Fruit fly (Drosophila melanogaster) whole organism, prepupa: Measurements from ENCODE around the gene IntS4.

ENCODE experiments used
- CG11294 ChIP-seq: fragments of 200-800 bp; sonication (Bioruptor generic); IDR thresholded peaks from 2 replicates; pipeline ENCODE4 v1.3.6; 2022; ENCODE audit warnings: missing biosample characterization, missing genetic modification characterization
- CG11902 ChIP-seq: fragments of 200-800 bp; sonication (Bioruptor generic); optimal IDR thresholded peaks from 3 replicates; lab custom pipeline; 2016; ENCODE audit warnings: missing biosample characterization, missing genetic modification characterization
- CG15336 ChIP-seq: fragments of 200-800 bp; sonication (Bioruptor generic); IDR thresholded peaks from 2 replicates; pipeline ENCODE4 v1.3.6; 2022; ENCODE audit warnings: missing biosample characterization, missing genetic modification characterization
- CG16779 ChIP-seq: fragments of 200-800 bp; sonication (Bioruptor generic); optimal IDR thresholded peaks from 3 replicates; lab custom pipeline; 2017; ENCODE audit warnings: missing biosample characterization, mild to moderate bottlenecking, missing genetic modification characterization
- CG32006 ChIP-seq: fragments of 200-800 bp; sonication (Bioruptor generic); optimal IDR thresholded peaks from 3 replicates; lab custom pipeline; 2017; ENCODE audit warnings: missing biosample characterization, mild to moderate bottlenecking, missing genetic modification characterization
- CG4318 ChIP-seq: fragments of 200-800 bp; sonication (Bioruptor generic); optimal IDR thresholded peaks from 3 replicates; lab custom pipeline; 2017; ENCODE audit warnings: missing biosample characterization, mild to moderate bottlenecking, missing genetic modification characterization
- CG8632 ChIP-seq: fragments of 200-800 bp; sonication (Bioruptor generic); optimal IDR thresholded peaks from 3 replicates; lab custom pipeline; 2016; ENCODE audit warnings: missing biosample characterization, missing genetic modification characterization
- Eip78C ChIP-seq: fragments of 200-800 bp; sonication (Bioruptor generic); peaks from one replicate; lab custom pipeline; 2016; ENCODE audit warnings: missing biosample characterization, missing genetic modification characterization
- Ets96B ChIP-seq: fragments of 200-800 bp; optimal IDR thresholded peaks from 2 replicates; lab custom pipeline; 2019; ENCODE audit warnings: missing biosample characterization, mild to moderate bottlenecking, missing genetic modification characterization, moderate library complexity
- Smox ChIP-seq: fragments of 200-800 bp; sonication (Bioruptor generic); optimal IDR thresholded peaks from 3 replicates; lab custom pipeline; 2016; ENCODE audit warnings: missing biosample characterization, missing genetic modification characterization
- achi ChIP-seq: fragments of 200-800 bp; sonication (Bioruptor generic); optimal IDR thresholded peaks from 3 replicates; lab custom pipeline; 2016; ENCODE audit warnings: missing biosample characterization, missing genetic modification characterization
- fkh ChIP-seq: fragments of 200-800 bp; sonication (Bioruptor generic); optimal IDR thresholded peaks from 3 replicates; lab custom pipeline; 2017; ENCODE audit warnings: missing biosample characterization, mild to moderate bottlenecking, missing genetic modification characterization, moderate library complexity
- spab ChIP-seq: fragments of 200-800 bp; sonication (Bioruptor generic); optimal IDR thresholded peaks from 2 replicates; lab custom pipeline; 2017; ENCODE audit warnings: missing biosample characterization, mild to moderate bottlenecking, missing genetic modification characterization, missing genetic modification reagents
- svp ChIP-seq: fragments of 200-800 bp; sonication (Bioruptor generic); peaks from one replicate; lab custom pipeline; 2016; ENCODE audit warnings: missing biosample characterization, missing genetic modification characterization

DNA sequence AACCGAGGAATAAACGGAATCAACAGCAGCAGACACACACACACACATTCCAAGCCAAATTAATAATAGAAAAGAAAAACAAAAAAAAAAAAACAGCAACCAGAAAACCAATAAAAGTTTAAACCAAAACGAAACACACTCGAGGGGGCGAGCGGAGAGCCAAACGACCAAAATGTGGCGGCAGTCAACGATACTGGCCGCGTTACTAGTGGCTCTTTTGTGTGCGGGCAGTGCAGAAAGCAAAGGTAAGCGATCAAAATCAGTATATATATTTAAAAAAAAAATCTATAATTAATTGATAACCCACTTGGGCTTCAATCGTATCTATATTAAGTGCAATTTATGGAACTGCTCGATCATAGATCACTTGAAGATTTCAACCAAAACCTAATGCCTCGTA lies 26.8 kb downstream of the IntS4 start:
- TF ChIP-seq CG8632 (GFP tag; lab: Kevin White, UChicago) (no peak), CG11902 (GFP tag; lab: Kevin White, UChicago) (no peak), fkh (GFP tag; lab: Kevin White, UChicago) (no peak), Smox (GFP tag; lab: Kevin White, UChicago) (no peak), CG11294 (no peak), Ets96B (tag; lab: Kevin White, UChicago) (no peak), achi (no peak), spab (GFP tag; lab: Kevin White, UChicago) (no peak), CG32006 (GFP tag; lab: Kevin White, UChicago) (no peak), CG16779 (tag; lab: Kevin White, UChicago) (no peak), svp (GFP tag; lab: Kevin White, UChicago) (no peak), Eip78C (no peak), CG15336 (no peak), CG4318 (GFP tag; lab: Kevin White, UChicago) (no peak)
